Worm (Caenorhabditis elegans) whole organism, L1 larva: ENCODE measurements around the gene Y46G5A.8.

Source experiments
- C04F5.9 ChIP-seq: sonication (generic microtip); optimal IDR thresholded peaks from 2 replicates; lab custom pipeline; 2016; ENCODE audit warnings: missing genetic modification characterization, missing compliant biosample characterization
- aly-2 ChIP-seq: fragments of 150-350 bp; optimal IDR thresholded peaks from 2 replicates; lab custom pipeline; 2014; ENCODE audit warnings: missing biosample characterization, missing genetic modification characterization
- blmp-1 ChIP-seq: fragments of 150-350 bp; optimal IDR thresholded peaks from 2 replicates; lab custom pipeline; 2014; ENCODE audit warnings: missing biosample characterization, missing genetic modification characterization
- ceh-82 ChIP-seq, 3 experiments: fragments of 150-350 bp in 1 of 3; sonication (generic microtip) in 2 of 3; optimal IDR thresholded peaks; 2 replicates each; lab custom pipeline; 2014 to 2017; ENCODE audit warnings: missing biosample characterization in 3 of 3, missing genetic modification characterization in 3 of 3
- fkh-10 ChIP-seq: sonication (generic microtip); optimal IDR thresholded peaks from 2 replicates; lab custom pipeline; 2017; ENCODE audit warnings: missing biosample characterization, missing genetic modification reagents, missing genetic modification characterization
- fos-1 ChIP-seq: fragments of 150-350 bp; optimal IDR thresholded peaks from 2 replicates; lab custom pipeline; 2014; ENCODE audit warnings: missing biosample characterization, missing genetic modification characterization
- mep-1 ChIP-seq: fragments of 150-350 bp; optimal IDR thresholded peaks from 2 replicates; lab custom pipeline; 2014; ENCODE audit warnings: missing biosample characterization, missing genetic modification characterization
- nhr-12 ChIP-seq: sonication (generic microtip); optimal IDR thresholded peaks from 2 replicates; lab custom pipeline; 2017; ENCODE audit warnings: missing biosample characterization, missing genetic modification characterization
- nhr-237 ChIP-seq: fragments of 150-350 bp; optimal IDR thresholded peaks from 2 replicates; lab custom pipeline; 2014; ENCODE audit warnings: missing biosample characterization, missing genetic modification characterization
- nhr-76 ChIP-seq: sonication (generic microtip); optimal IDR thresholded peaks from 2 replicates; lab custom pipeline; 2017; ENCODE audit warnings: missing biosample characterization, missing genetic modification characterization
- snu-23 ChIP-seq: sonication (generic microtip); optimal IDR thresholded peaks from 2 replicates; lab custom pipeline; 2016; ENCODE audit warnings: missing genetic modification characterization, missing compliant biosample characterization
- vab-15 ChIP-seq: sonication (generic microtip); optimal IDR thresholded peaks from 2 replicates; lab custom pipeline; 2017; ENCODE audit warnings: missing genotype, mild to moderate bottlenecking, missing genetic modification characterization, missing compliant biosample characterization
- zag-1 ChIP-seq: fragments of 150-350 bp; optimal IDR thresholded peaks from 2 replicates; lab custom pipeline; 2014; ENCODE audit warnings: missing biosample characterization, missing genetic modification characterization
- ztf-11 ChIP-seq, 2 experiments: sonication (generic microtip); optimal IDR thresholded peaks; 2 replicates each; lab custom pipeline; 2016 to 2017; ENCODE audit warnings: missing genetic modification characterization in 2 of 2, missing biosample characterization in 1 of 2, missing compliant biosample characterization in 1 of 2

ce11 chrII:12727871-12728270, 28.3 kb upstream of the Y46G5A.8 start:
- TF ChIP-seq fkh-10 (no peak), C04F5.9 (tag; lab: Kevin White, UChicago) (no peak), fos-1 (no peak), ztf-11 (tag; optimal IDR thresholded peaks at IDR 0.05; lab: Kevin White, UChicago) (no peak), snu-23 (GFP tag; lab: Kevin White, UChicago) (no peak), aly-2 (tag; lab: Kevin White, UChicago) (no peak), mep-1 (tag; lab: Kevin White, UChicago) (no peak), blmp-1 (tag; lab: Kevin White, UChicago) (no peak), nhr-76 (tag; lab: Kevin White, UChicago) (no peak), vab-15 (tag; lab: Kevin White, UChicago) (no peak), ceh-82 (tag; optimal IDR thresholded peaks at IDR 0.05; lab: Kevin White, UChicago) (no peak), nhr-12 (no peak), zag-1 (tag; lab: Kevin White, UChicago) (no peak), nhr-237 (tag; lab: Kevin White, UChicago) (no peak)
